Worm (Caenorhabditis elegans) whole organism, young adult: ENCODE results near the gene Y50E8A.5.
A peak's percentile ranks its signal among the peaks of the same experiment; 100 is the strongest.

Experiments used
- B0261.1 ChIP-seq: sonication (generic microtip); optimal IDR thresholded peaks from 2 replicates; lab custom pipeline; 2016; ENCODE audit warnings: mild to moderate bottlenecking, missing genetic modification characterization, moderate library complexity, missing compliant biosample characterization
- C06A6.2 ChIP-seq: fragments of 200-800 bp; sonication (Bioruptor generic); conservative IDR thresholded peaks from 2 replicates; pipeline ENCODE4 v1.3.6; 2022; ENCODE audit warnings: missing genetic modification characterization, missing compliant biosample characterization
- D2030.7 ChIP-seq: fragments of 200-800 bp; sonication (Bioruptor generic); IDR thresholded peaks from 2 replicates; pipeline ENCODE4 v1.3.6; 2022; ENCODE audit warnings: missing genetic modification reagents, missing genetic modification characterization, missing compliant biosample characterization
- F33H1.4 ChIP-seq: fragments of 200-800 bp; sonication (Bioruptor generic); IDR thresholded peaks from 2 replicates; pipeline ENCODE4 v1.3.6; 2022; ENCODE audit warnings: missing genetic modification reagents, missing genetic modification characterization, missing compliant biosample characterization
- F37B4.10 ChIP-seq: fragments of 200-800 bp; sonication (Bioruptor generic); IDR thresholded peaks from 2 replicates; pipeline ENCODE4 v1.3.6; 2022; ENCODE audit warnings: missing genetic modification characterization, missing compliant biosample characterization
- F52B5.7 ChIP-seq: sonication (generic microtip); optimal IDR thresholded peaks from 2 replicates; lab custom pipeline; 2016; ENCODE audit warnings: mild to moderate bottlenecking, missing genetic modification characterization, missing compliant biosample characterization
- K12H6.12 ChIP-seq: fragments of 200-800 bp; sonication (Bioruptor generic); optimal IDR thresholded peaks from 2 replicates; lab custom pipeline; 2018; ENCODE audit warnings: mild to moderate bottlenecking, missing genetic modification characterization, missing compliant biosample characterization
- Y53G8AR.9 ChIP-seq: fragments of 200-800 bp; sonication (Bioruptor generic); conservative IDR thresholded peaks from 2 replicates; pipeline ENCODE4 v1.3.6; 2022; ENCODE audit warnings: missing genetic modification reagents, missing genetic modification characterization, missing compliant biosample characterization
- ZK185.1 ChIP-seq: sonication (generic microtip); optimal IDR thresholded peaks from 2 replicates; lab custom pipeline; 2016; ENCODE audit warnings: mild to moderate bottlenecking, missing genetic modification characterization, missing compliant biosample characterization; ENCODE audit not compliant: poor library complexity, severe bottlenecking
- ama-1 ChIP-seq, 3 experiments: fragments of 150-350 bp in 1 of 3; sonication (generic microtip) in 2 of 3; optimal IDR thresholded peaks; 2 replicates each; lab custom pipeline; 2014 to 2018; ENCODE audit warnings: missing biosample characterization in 2 of 3, missing genetic modification characterization in 2 of 3, missing genetic modification reagents in 2 of 3
- atf-7 ChIP-seq: sonication (generic microtip); optimal IDR thresholded peaks from 2 replicates; lab custom pipeline; 2017; ENCODE audit warnings: mild to moderate bottlenecking, missing genetic modification characterization, missing compliant biosample characterization
- athp-1 ChIP-seq: sonication (generic microtip); optimal IDR thresholded peaks from 2 replicates; lab custom pipeline; 2017; ENCODE audit warnings: mild to moderate bottlenecking, missing genetic modification characterization, missing compliant biosample characterization
- attf-3 ChIP-seq: fragments of 200-800 bp; sonication (Bioruptor generic); conservative IDR thresholded peaks from 2 replicates; pipeline ENCODE4 v1.3.6; 2022; ENCODE audit warnings: missing genetic modification reagents, missing genetic modification characterization, missing compliant biosample characterization
- attf-6 ChIP-seq: fragments of 200-800 bp; sonication (Bioruptor generic); IDR thresholded peaks from 2 replicates; pipeline ENCODE4 v1.3.6; 2022; ENCODE audit warnings: missing genetic modification reagents, missing genetic modification characterization, missing compliant biosample characterization
- ceh-79 ChIP-seq: sonication (generic microtip); optimal IDR thresholded peaks from 2 replicates; lab custom pipeline; 2017; ENCODE audit warnings: mild to moderate bottlenecking, missing genetic modification characterization, missing compliant biosample characterization
- ceh-91 ChIP-seq: fragments of 200-800 bp; sonication (Bioruptor generic); IDR thresholded peaks from 2 replicates; pipeline ENCODE4 v1.3.6; 2022; ENCODE audit warnings: missing genetic modification reagents, missing genetic modification characterization, missing compliant biosample characterization
- chd-7 ChIP-seq: sonication (generic microtip); optimal IDR thresholded peaks from 2 replicates; lab custom pipeline; 2016; ENCODE audit warnings: mild to moderate bottlenecking, missing genetic modification characterization, moderate library complexity, missing compliant biosample characterization
- dox-1 ChIP-seq: fragments of 200-800 bp; sonication (Bioruptor generic); IDR thresholded peaks from 2 replicates; pipeline ENCODE4 v1.3.6; 2022; ENCODE audit warnings: missing genetic modification reagents, missing genetic modification characterization, missing compliant biosample characterization
- dpl-1 ChIP-seq: fragments of 150-350 bp; optimal IDR thresholded peaks from 2 replicates; lab custom pipeline; 2014; ENCODE audit warnings: missing biosample characterization, missing genetic modification reagents, missing genetic modification characterization
- gei-17 ChIP-seq: fragments of 200-800 bp; sonication (Bioruptor generic); optimal IDR thresholded peaks from 2 replicates; lab custom pipeline; 2018; ENCODE audit warnings: mild to moderate bottlenecking, missing genetic modification characterization, missing compliant biosample characterization
- hlh-26 ChIP-seq: fragments of 200-800 bp; sonication (Bioruptor generic); conservative IDR thresholded peaks from 2 replicates; pipeline ENCODE4 v1.3.6; 2022; ENCODE audit warnings: missing genetic modification reagents, missing genetic modification characterization, missing compliant biosample characterization
- hrde-1 ChIP-seq: sonication (generic microtip); optimal IDR thresholded peaks from 2 replicates; lab custom pipeline; 2016; ENCODE audit warnings: missing genetic modification characterization, mild to moderate bottlenecking, missing compliant biosample characterization, moderate library complexity, missing genotype, missing genetic modification reagents, borderline replicate concordance
- hsf-1 ChIP-seq: fragments of 200-800 bp; sonication (Bioruptor generic); IDR thresholded peaks from 2 replicates; pipeline ENCODE4 v1.3.6; 2022; ENCODE audit warnings: missing genetic modification reagents, missing genetic modification characterization, missing compliant biosample characterization
- let-607 ChIP-seq, 2 experiments: fragments of 200-800 bp in 1 of 2; sonication (Bioruptor generic) in 1 of 2; sonication (generic microtip) in 1 of 2; optimal IDR thresholded peaks; 2 replicates each; lab custom pipeline; 2016 to 2018; ENCODE audit warnings: mild to moderate bottlenecking in 2 of 2, missing compliant biosample characterization in 2 of 2, missing genetic modification characterization in 2 of 2, moderate library complexity in 2 of 2, missing genotype in 1 of 2
- lin-35 ChIP-seq, 3 experiments: fragments of 150-350 bp in 2 of 3; sonication (generic microtip) in 1 of 3; optimal IDR thresholded peaks; 2 replicates each; lab custom pipeline; 2014 to 2018; ENCODE audit warnings: missing biosample characterization in 3 of 3, missing genetic modification characterization in 3 of 3, missing genetic modification reagents in 3 of 3
- lin-40 ChIP-seq: sonication (generic microtip); optimal IDR thresholded peaks from 2 replicates; lab custom pipeline; 2016; ENCODE audit warnings: missing genetic modification characterization, mild to moderate bottlenecking, missing compliant biosample characterization, missing genotype, missing genetic modification reagents
- lin-54 ChIP-seq: fragments of 200-800 bp; sonication (Bioruptor generic); optimal IDR thresholded peaks from 2 replicates; lab custom pipeline; 2018; ENCODE audit warnings: mild to moderate bottlenecking, missing genetic modification characterization, missing compliant biosample characterization
- lsl-1 ChIP-seq: fragments of 200-800 bp; sonication (Bioruptor generic); optimal IDR thresholded peaks from 2 replicates; lab custom pipeline; 2018; ENCODE audit warnings: mild to moderate bottlenecking, missing genetic modification characterization, moderate library complexity, missing compliant biosample characterization
- lsy-27 ChIP-seq: sonication (generic microtip); optimal IDR thresholded peaks from 2 replicates; lab custom pipeline; 2017; ENCODE audit warnings: missing genetic modification characterization, mild to moderate bottlenecking, missing compliant biosample characterization, antibody characterized with exemption, missing genotype, borderline replicate concordance; ENCODE audit not compliant: insufficient read depth
- madf-10 ChIP-seq: sonication (generic microtip); optimal IDR thresholded peaks from 2 replicates; lab custom pipeline; 2016; ENCODE audit warnings: mild to moderate bottlenecking, missing genetic modification characterization, missing compliant biosample characterization
- madf-3 ChIP-seq: fragments of 200-800 bp; sonication (Bioruptor generic); IDR thresholded peaks from 2 replicates; pipeline ENCODE4 v1.3.6; 2022; ENCODE audit warnings: missing genetic modification reagents, missing genetic modification characterization, missing compliant biosample characterization
- madf-8 ChIP-seq: fragments of 200-800 bp; sonication (Bioruptor generic); conservative IDR thresholded peaks from 2 replicates; pipeline ENCODE4 v1.3.6; 2022; ENCODE audit warnings: missing genetic modification reagents, missing genetic modification characterization, missing compliant biosample characterization
- mcd-1 ChIP-seq: fragments of 200-800 bp; sonication (Bioruptor generic); IDR thresholded peaks from 2 replicates; pipeline ENCODE4 v1.3.6; 2022; ENCODE audit warnings: missing genetic modification reagents, missing genetic modification characterization, missing compliant biosample characterization
- nfya-2 ChIP-seq: fragments of 200-800 bp; sonication (Bioruptor generic); IDR thresholded peaks from 2 replicates; pipeline ENCODE4 v1.3.6; 2022; ENCODE audit warnings: missing genetic modification reagents, missing genetic modification characterization, missing compliant biosample characterization
- nfyb-1 ChIP-seq: fragments of 200-800 bp; sonication (Bioruptor generic); IDR thresholded peaks from 2 replicates; pipeline ENCODE4 v1.3.6; 2022; ENCODE audit warnings: missing genetic modification reagents, missing genetic modification characterization, missing compliant biosample characterization
- nhr-80 ChIP-seq: sonication (generic microtip); optimal IDR thresholded peaks from 2 replicates; lab custom pipeline; 2016; ENCODE audit warnings: missing genetic modification characterization, missing compliant biosample characterization
- pbrm-1 ChIP-seq: fragments of 200-800 bp; sonication (Bioruptor generic); IDR thresholded peaks from 2 replicates; pipeline ENCODE4 v1.3.6; 2022; ENCODE audit warnings: missing genetic modification reagents, missing genetic modification characterization, missing compliant biosample characterization
- pha-4 ChIP-seq: fragments of 150-350 bp; sonication (generic microtip); optimal IDR thresholded peaks from 2 replicates; lab custom pipeline; 2014; ENCODE audit warnings: missing biosample characterization, missing genetic modification reagents, missing genetic modification characterization
- rcor-1 ChIP-seq: fragments of 200-800 bp; sonication (Bioruptor generic); IDR thresholded peaks from 2 replicates; pipeline ENCODE4 v1.3.6; 2022; ENCODE audit warnings: missing genetic modification reagents, missing genetic modification characterization, missing compliant biosample characterization
- rec-8 ChIP-seq, 2 experiments: sonication (generic microtip); optimal IDR thresholded peaks; 2 replicates each; lab custom pipeline; 2016; ENCODE audit warnings: mild to moderate bottlenecking in 2 of 2, missing genetic modification characterization in 2 of 2, missing genetic modification reagents in 2 of 2, missing genotype in 2 of 2, missing biosample characterization in 1 of 2, missing compliant biosample characterization in 1 of 2, moderate library complexity in 1 of 2
- sptf-2 ChIP-seq: fragments of 200-800 bp; sonication (Bioruptor generic); optimal IDR thresholded peaks from 2 replicates; lab custom pipeline; 2018; ENCODE audit warnings: mild to moderate bottlenecking, missing genetic modification characterization, missing compliant biosample characterization
- tbp1 ChIP-seq: fragments of 200-800 bp; sonication (Bioruptor generic); optimal IDR thresholded peaks from 2 replicates; lab custom pipeline; 2018; ENCODE audit warnings: mild to moderate bottlenecking, missing genetic modification characterization, missing compliant biosample characterization
- zfh-2 ChIP-seq: fragments of 200-800 bp; sonication (Bioruptor generic); conservative IDR thresholded peaks from 2 replicates; pipeline ENCODE4 v1.3.6; 2022; ENCODE audit warnings: missing genetic modification reagents, missing genetic modification characterization, missing compliant biosample characterization
- ztf-18 ChIP-seq: sonication (generic microtip); optimal IDR thresholded peaks from 2 replicates; lab custom pipeline; 2016; ENCODE audit warnings: missing genotype, mild to moderate bottlenecking, missing genetic modification characterization, missing compliant biosample characterization
- ztf-26 ChIP-seq: sonication (generic microtip); optimal IDR thresholded peaks from 2 replicates; lab custom pipeline; 2017; ENCODE audit warnings: missing genetic modification characterization, missing compliant biosample characterization

Y50E8A.5 gene

DNA sequence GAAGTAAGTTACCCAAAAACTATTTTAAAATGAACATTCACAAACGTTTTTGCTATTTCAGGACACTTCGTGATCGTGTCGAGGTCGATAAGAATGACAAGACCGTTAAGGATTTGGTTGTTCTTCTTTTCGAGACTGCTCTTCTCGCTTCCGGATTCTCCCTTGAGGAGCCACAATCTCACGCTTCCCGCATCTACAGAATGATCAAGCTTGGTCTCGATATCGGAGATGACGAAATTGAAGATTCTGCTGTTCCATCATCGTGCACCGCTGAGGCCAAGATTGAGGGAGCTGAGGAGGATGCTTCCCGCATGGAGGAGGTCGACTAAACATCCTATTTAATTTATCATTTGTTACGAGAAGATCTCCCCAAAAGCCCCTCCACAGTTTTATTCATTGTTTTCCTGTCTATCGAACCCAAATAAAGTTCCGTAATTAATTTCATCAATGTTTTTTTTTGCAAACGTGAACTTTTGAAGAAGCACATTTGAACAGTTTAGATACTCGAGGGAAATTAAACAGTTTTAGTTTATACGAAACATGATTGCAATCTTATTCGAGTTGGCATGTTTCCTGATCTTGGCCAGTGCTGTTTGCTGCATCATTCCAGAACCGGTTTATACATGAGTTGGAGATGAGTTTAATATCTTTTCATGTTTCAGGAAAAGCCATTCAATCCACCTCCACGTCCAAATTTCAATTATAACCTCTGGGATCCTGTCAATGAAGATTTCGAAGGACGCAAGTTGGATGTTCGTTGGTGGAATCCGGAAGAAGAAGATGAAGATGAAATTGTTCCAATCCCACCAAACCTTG lies 48.4 kb downstream of the Y50E8A.5 start, which contains the start of gene C47E8.11 (continued):
- TF ChIP-seq rec-8 (tag; optimal IDR thresholded peaks at IDR 0.05; lab: Kevin White, UChicago) (no peak), attf-6 (GFP tag; lab: Robert Waterston, UW) (no peak; the same call in 1 of the 2 replicates), attf-3 (GFP tag; lab: Robert Waterston, UW) (no peak), C06A6.2 (peak; percentile 48; the same call in 1 of the 2 replicates), nhr-80 (tag; lab: Kevin White, UChicago) (peak; percentile 32), lsl-1 (peak; percentile 52), B0261.1 (tag; lab: Kevin White, UChicago) (peak; percentile 6), athp-1 (peak; percentile 41), ceh-79 (tag; lab: Kevin White, UChicago) (peak; percentile 80), rcor-1 (GFP tag; lab: Robert Waterston, UW) (peak; percentile 30), pha-4 (tag; lab: Kevin White, UChicago) (no peak), madf-8 (no peak; the same call in 1 of the 2 replicates), ceh-91 (no peak), hrde-1 (tag; lab: Kevin White, UChicago) (peak; percentile 21), F52B5.7 (tag; lab: Kevin White, UChicago) (peak; percentile 48), D2030.7 (peak; percentile 39; the same call in 1 of the 2 replicates), hsf-1 (GFP tag; lab: Robert Waterston, UW) (peak; percentile 85), F33H1.4 (GFP tag; lab: Robert Waterston, UW) (peak; percentile 36; the same call in 1 of the 2 replicates), tbp1 (GFP tag; lab: Kevin White, UChicago) (peak; percentile 67), Y53G8AR.9 (GFP tag; lab: Robert Waterston, UW) (peak; percentile 68), lsy-27 (tag; lab: Kevin White, UChicago) (no peak), F37B4.10 (GFP tag; lab: Robert Waterston, UW) (no peak), ama-1 (optimal IDR thresholded peaks at IDR 0.05; lab: Kevin White, UChicago) (peak; percentile 92), ama-1 (GFP tag; optimal IDR thresholded peaks at IDR 0.05; lab: Kevin White, UChicago) (peak; percentile 57 to 77), ztf-26 (tag; lab: Kevin White, UChicago) (peak; percentile 74), ZK185.1 (tag; lab: Kevin White, UChicago) (peak; percentile 64), nfya-2 (GFP tag; lab: Robert Waterston, UW) (peak; percentile 84; the same call in 1 of the 2 replicates), chd-7 (no peak), let-607 (tag; optimal IDR thresholded peaks at IDR 0.05; lab: Kevin White, UChicago) (peak in 1 of 2 experiments; percentile 60), dpl-1 (GFP tag; lab: Kevin White, UChicago) (no peak), ztf-18 (tag; lab: Kevin White, UChicago) (peak; percentile 43), hlh-26 (GFP tag; lab: Robert Waterston, UW) (no peak), lin-40 (tag; lab: Kevin White, UChicago) (peak; percentile 52), dox-1 (GFP tag; lab: Robert Waterston, UW) (peak; percentile 76), atf-7 (tag; lab: Kevin White, UChicago) (peak; percentile 34), K12H6.12 (peak; percentile 39), pbrm-1 (GFP tag; lab: Robert Waterston, UW) (peak; percentile 85), mcd-1 (peak; percentile 66), madf-10 (tag; lab: Kevin White, UChicago) (peak; percentile 60), madf-3 (GFP tag; lab: Robert Waterston, UW) (peak; percentile 72; the same call in 1 of the 2 replicates), zfh-2 (GFP tag; lab: Robert Waterston, UW) (peak; percentile 51), lin-35 (GFP tag; optimal IDR thresholded peaks at IDR 0.05; lab: Kevin White, UChicago) (peak in 1 of 3 experiments; percentile 62), nfyb-1 (peak; percentile 75), gei-17 (GFP tag; lab: Kevin White, UChicago) (peak; percentile 42), lin-54 (GFP tag; lab: Kevin White, UChicago) (peak; percentile 64), sptf-2 (GFP tag; lab: Kevin White, UChicago) (peak; percentile 16)
